Fruit fly (Drosophila melanogaster) whole organism, wandering third instar larva: ENCODE results near the gene me31B.

ENCODE experiments used
- Dfd ChIP-seq: fragments of >200 bp; optimal IDR thresholded peaks from 2 replicates; lab custom pipeline; 2017; ENCODE audit warnings: missing biosample characterization, missing genetic modification characterization
- HLH106 ChIP-seq: fragments of 200-800 bp; optimal IDR thresholded peaks from 3 replicates; lab custom pipeline; 2019; ENCODE audit warnings: missing biosample characterization, mild to moderate bottlenecking, missing genetic modification characterization, moderate library complexity
- Hnf4 ChIP-seq: fragments of 200-800 bp; sonication (Bioruptor generic); optimal IDR thresholded peaks from 2 replicates; lab custom pipeline; 2016; ENCODE audit warnings: missing biosample characterization, mild to moderate bottlenecking, missing genetic modification characterization
- Jra ChIP-seq: sonication (Bioruptor generic); optimal IDR thresholded peaks from 2 replicates; lab custom pipeline; 2016; ENCODE audit warnings: missing biosample characterization, missing genetic modification characterization
- Myc ChIP-seq: fragments of >200 bp; optimal IDR thresholded peaks from 2 replicates; lab custom pipeline; 2017
- Rel ChIP-seq, 2 experiments: fragments of 200-800 bp; sonication (Bioruptor generic) in 1 of 2; optimal IDR thresholded peaks; 2 replicates in 1 of 2; 3 replicates in 1 of 2; lab custom pipeline; 2016 to 2019; ENCODE audit warnings: mild to moderate bottlenecking in 2 of 2, missing biosample characterization in 2 of 2, missing genetic modification characterization in 2 of 2, moderate library complexity in 1 of 2
- Sp1 ChIP-seq: fragments of 200-800 bp; sonication (Bioruptor generic); optimal IDR thresholded peaks from 3 replicates; lab custom pipeline; 2019; ENCODE audit warnings: missing biosample characterization, mild to moderate bottlenecking, missing genetic modification characterization, moderate library complexity
- lola ChIP-seq: fragments of >200 bp; optimal IDR thresholded peaks from 2 replicates; lab custom pipeline; 2017; ENCODE audit warnings: missing biosample characterization, missing genetic modification characterization
- pan ChIP-seq: fragments of >200 bp; optimal IDR thresholded peaks from 2 replicates; lab custom pipeline; 2017
- psq ChIP-seq: fragments of 200-800 bp; sonication (Bioruptor generic); optimal IDR thresholded peaks from 3 replicates; lab custom pipeline; 2017; ENCODE audit warnings: missing biosample characterization, mild to moderate bottlenecking, missing genetic modification characterization, moderate library complexity
- tai ChIP-seq: sonication (Bioruptor generic); optimal IDR thresholded peaks from 2 replicates; lab custom pipeline; 2016; ENCODE audit warnings: missing biosample characterization, missing genetic modification characterization

dm6 chr2L:10260750-10261493 is 21.8 kb downstream of the me31B start, which contains the start of gene Pten:
- TF ChIP-seq tai (no peak), Myc (lab: Kevin White, UChicago) (no peak), HLH106 (tag; lab: Kevin White, UChicago) (no peak), Sp1 (GFP tag; lab: Kevin White, UChicago) (no peak), psq (GFP tag; lab: Kevin White, UChicago) (peak; percentile 36), Dfd (GFP tag; lab: Kevin White, UChicago) (no peak), pan (lab: Kevin White, UChicago) (no peak), lola (GFP tag; lab: Kevin White, UChicago) (no peak), Rel (GFP tag; optimal IDR thresholded peaks at IDR 0.05; lab: Kevin White, UChicago) (no peak), Rel (tag; optimal IDR thresholded peaks at IDR 0.05; lab: Kevin White, UChicago) (no peak), Hnf4 (no peak), Jra (peak; percentile 41)
